Fruit fly (Drosophila melanogaster): ENCODE measurements around the gene CG17329.

DNA sequence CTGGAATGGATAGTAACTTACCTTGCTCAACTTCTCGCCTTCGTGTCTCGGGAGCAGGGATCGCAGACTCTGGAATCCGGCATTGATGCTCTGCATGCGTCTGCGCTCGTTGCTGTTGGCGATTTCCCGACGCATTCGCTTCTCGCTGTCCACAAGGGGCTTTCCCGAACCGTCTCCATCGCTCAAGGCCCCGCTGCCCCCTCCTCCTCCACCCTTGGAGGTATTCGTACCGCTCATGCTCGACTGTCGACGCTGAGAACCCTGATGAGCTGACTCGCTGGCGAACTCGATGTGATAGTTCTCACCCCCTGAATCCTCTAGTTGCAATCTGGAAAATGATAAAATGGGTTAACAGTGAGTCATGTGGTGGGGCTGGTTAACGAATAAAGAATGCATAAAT, 12.2 kb upstream of the CG17329 start:
- no peak for TF ChIP-seq CTCF (optimal IDR thresholded peaks at IDR 0.05)
- no peak for TF ChIP-seq CG8478 (optimal IDR thresholded peaks at IDR 0.05)

Data from S2 (cell line).